Worm (Caenorhabditis elegans) whole organism, L4/young adult: ENCODE data around the gene W03B1.3.
"Not testable (repeated sequence)": the region's sequence is repeated elsewhere in the genome, so short reads cannot be mapped to it uniquely, and the experiment has no call there.

Experiments
- W03F9.2 ChIP-seq: fragments of 150-350 bp; optimal IDR thresholded peaks from 2 replicates; lab custom pipeline; 2014; ENCODE audit warnings: missing biosample characterization, missing genetic modification characterization
- dao-5 ChIP-seq: sonication (generic microtip); optimal IDR thresholded peaks from 2 replicates; lab custom pipeline; 2016; ENCODE audit warnings: missing genotype, missing genetic modification characterization, moderate library complexity, missing compliant biosample characterization
- him-1 ChIP-seq: sonication (generic microtip); optimal IDR thresholded peaks from 2 replicates; lab custom pipeline; 2016; ENCODE audit warnings: missing genotype, missing genetic modification reagents, missing genetic modification characterization, missing compliant biosample characterization

Gene W03B1.3

ce11 chrIV:4336139-4336851 lies at the start of gene W03B1.3, which contains the start of gene oac-51:
Gene W03B1.3, minus strand, starts transcription at chrIV:4336239.
Gene oac-51, plus strand, starts transcription at chrIV:4336801.
- TF ChIP-seq dao-5 (no peak), W03F9.2 (tag; lab: Kevin White, UChicago) (no peak), him-1 (tag; lab: Kevin White, UChicago) (no peak)

- TF ChIP-seq W03F9.2 (tag; lab: Kevin White, UChicago), result no peak
- no peak for TF ChIP-seq him-1 (tag; lab: Kevin White, UChicago)
- no peak for TF ChIP-seq dao-5
These were observed 33.1 kb upstream of the W03B1.3 start for ce11 chrIV:4369116-4369515.

- no peak for TF ChIP-seq dao-5
- TF ChIP-seq him-1 (tag; lab: Kevin White, UChicago), result no peak
- TF ChIP-seq W03F9.2 (tag; lab: Kevin White, UChicago), result peak; percentile 67
These were observed 24.5 kb upstream of the W03B1.3 start, which contains the start of gene F55F10.1 for ce11 chrIV:4360497-4360896. Gene F55F10.1, plus strand, starts transcription at chrIV:4360837.

- no peak for TF ChIP-seq dao-5
- TF ChIP-seq W03F9.2 (tag; lab: Kevin White, UChicago), result no peak
- no peak for TF ChIP-seq him-1 (tag; lab: Kevin White, UChicago)
These were observed 23.6 kb upstream of the W03B1.3 start, which contains the start of gene F55F10.3 for ce11 chrIV:4359653-4360052. Gene F55F10.3, plus strand, starts transcription at chrIV:4359953.

ce11 chrIV:4357296-4357695 lies 21.3 kb upstream of the W03B1.3 start, which contains the start of gene sars-2:
Gene sars-2, plus strand, starts transcription at chrIV:4357636.
- TF ChIP-seq dao-5 (no peak), him-1 (tag; lab: Kevin White, UChicago) (no peak), W03F9.2 (tag; lab: Kevin White, UChicago) (no peak)

- TF ChIP-seq dao-5 (no peak), W03F9.2 (tag; lab: Kevin White, UChicago) (no peak), him-1 (tag; lab: Kevin White, UChicago) (no peak)
These were observed 20.8 kb upstream of the W03B1.3 start, which contains the start of gene W03B1.9 for ce11 chrIV:4356879-4357278. Gene W03B1.9, minus strand, starts transcription at chrIV:4356979.

ce11 chrIV:4348146-4348545 lies 12.1 kb upstream of the W03B1.3 start, which contains the start of gene W03B1.5:
Gene W03B1.5, plus strand, starts transcription at chrIV:4348446.
- not testable (repeated sequence) for TF ChIP-seq dao-5; him-1 (tag; lab: Kevin White, UChicago); W03F9.2 (tag; lab: Kevin White, UChicago)

ce11 chrIV:4347578-4348003 lies 11.6 kb upstream of the W03B1.3 start:
- TF ChIP-seq him-1 (tag; lab: Kevin White, UChicago) (no peak), W03F9.2 (tag; lab: Kevin White, UChicago) (no peak), dao-5 (no peak)

- TF ChIP-seq him-1 (tag; lab: Kevin White, UChicago) (no peak), dao-5 (no peak), W03F9.2 (tag; lab: Kevin White, UChicago) (no peak)
These were observed 10.5 kb upstream of the W03B1.3 start, which contains the start of gene oac-52 for ce11 chrIV:4346512-4346911. Gene oac-52, minus strand, starts transcription at chrIV:4346612.

- no peak for TF ChIP-seq dao-5
- no peak for TF ChIP-seq him-1 (tag; lab: Kevin White, UChicago)
- no peak for TF ChIP-seq W03F9.2 (tag; lab: Kevin White, UChicago)
These were observed 8.8 kb upstream of the W03B1.3 start for ce11 chrIV:4344828-4345227.

ce11 chrIV:4338217-4338616 lies 2.2 kb upstream of the W03B1.3 start:
- TF ChIP-seq dao-5 (no peak), W03F9.2 (tag; lab: Kevin White, UChicago) (no peak), him-1 (tag; lab: Kevin White, UChicago) (no peak)

- TF ChIP-seq him-1 (tag; lab: Kevin White, UChicago) (no peak), dao-5 (no peak), W03F9.2 (tag; lab: Kevin White, UChicago) (no peak)
These were observed 9.6 kb downstream of the W03B1.3 start, which contains the start of gene trpl-2 for ce11 chrIV:4326445-4326844. Gene trpl-2, plus strand, starts transcription at chrIV:4326654.

- TF ChIP-seq him-1 (tag; lab: Kevin White, UChicago) (no peak), dao-5 (no peak), W03F9.2 (tag; lab: Kevin White, UChicago) (no peak)
These were observed 16.6 kb downstream of the W03B1.3 start for ce11 chrIV:4319473-4319872.

ce11 chrIV:4318056-4318455 lies 18.0 kb downstream of the W03B1.3 start:
- TF ChIP-seq dao-5 (no peak), W03F9.2 (tag; lab: Kevin White, UChicago) (no peak), him-1 (tag; lab: Kevin White, UChicago) (no peak)
